Fruit fly (Drosophila melanogaster): ENCODE measurements around the gene betaTub97EF.

The betaTub97EF gene

DNA sequence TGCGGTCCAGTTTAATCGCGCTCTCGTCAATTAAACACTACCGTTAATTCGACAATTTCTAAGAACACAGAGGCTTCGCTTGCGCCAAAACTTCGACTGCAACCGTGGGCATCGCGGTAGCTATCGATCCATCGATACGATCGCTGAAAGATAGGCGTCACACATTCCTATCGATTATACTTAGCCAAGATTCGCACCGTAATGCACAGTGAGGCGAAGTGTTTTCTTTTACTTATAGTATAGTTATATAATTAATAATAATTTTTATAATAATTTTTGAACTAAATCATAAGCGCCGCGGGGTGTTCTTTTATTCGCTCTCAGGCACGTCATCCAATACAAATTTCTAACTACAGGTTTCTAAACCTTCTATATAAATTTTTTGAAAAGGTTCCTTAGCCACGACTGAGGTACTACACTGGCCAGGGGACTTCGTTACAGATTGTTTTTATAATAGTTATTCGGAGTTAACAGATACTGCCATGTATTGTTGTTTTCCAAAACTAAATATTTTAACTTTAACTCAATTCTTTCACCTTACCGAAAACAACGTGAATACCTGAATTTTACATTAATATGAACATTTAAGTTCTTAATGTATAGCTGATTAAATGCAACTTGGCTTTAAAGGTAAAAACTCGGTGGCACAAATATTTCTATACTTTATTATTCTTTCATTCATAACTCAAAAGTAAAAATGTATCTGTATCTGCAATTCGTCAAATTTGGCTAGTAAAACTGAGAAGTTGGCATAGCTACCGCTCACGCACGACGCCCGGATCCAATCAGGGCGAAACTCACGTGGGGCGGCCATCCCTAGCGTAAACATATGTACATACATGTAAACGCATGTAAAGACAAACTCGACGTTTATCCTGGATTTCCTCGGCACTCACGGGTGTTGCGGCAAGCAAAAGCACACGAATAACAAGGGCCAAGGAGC, 50.2 kb downstream of the betaTub97EF start, which contains the start of the genes NSD and BOD1 (continued):
- TF ChIP-seq tx (GFP tag; optimal IDR thresholded peaks at IDR 0.05) (no peak), CG10565 (GFP tag; optimal IDR thresholded peaks at IDR 0.05) (no peak)

DNA sequence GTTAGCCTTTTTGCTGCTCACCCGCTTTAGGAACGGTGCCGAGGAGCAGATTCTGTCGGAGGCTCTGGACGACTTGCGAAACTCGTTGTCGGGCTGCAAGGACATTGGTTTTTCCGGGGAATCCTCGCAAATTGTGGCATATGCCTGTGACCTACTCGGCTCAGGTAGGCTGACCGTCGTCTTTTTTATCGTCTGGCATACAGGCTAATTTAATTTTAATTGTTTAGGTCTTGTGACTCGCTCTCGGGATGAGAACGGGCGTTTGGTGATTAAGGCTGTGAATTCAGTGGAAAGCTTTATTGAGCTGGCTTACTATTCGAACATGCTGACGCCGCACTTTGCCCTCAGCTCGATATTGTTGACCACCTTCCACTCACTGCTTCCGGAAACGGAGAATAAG, 56.7 kb downstream of the betaTub97EF start:
- no peak for TF ChIP-seq HLH4C (GFP tag; IDR thresholded peaks at IDR 0.05; ENCODE audit: partially characterized antibody)
- TF ChIP-seq tll (GFP tag; optimal IDR thresholded peaks at IDR 0.05), result peak in 1 of 2 experiments; percentile 52
- TF ChIP-seq twi (tag; optimal IDR thresholded peaks at IDR 0.05), result peak; percentile 44
- peak; percentile 31 for TF ChIP-seq Neu2 (GFP tag; optimal IDR thresholded peaks at IDR 0.05; ENCODE audit: borderline replicate concordance)
- TF ChIP-seq zen (tag; optimal IDR thresholded peaks at IDR 0.05), result peak; percentile 98
- no peak for TF ChIP-seq CG16863 (GFP tag; optimal IDR thresholded peaks at IDR 0.05)

DNA sequence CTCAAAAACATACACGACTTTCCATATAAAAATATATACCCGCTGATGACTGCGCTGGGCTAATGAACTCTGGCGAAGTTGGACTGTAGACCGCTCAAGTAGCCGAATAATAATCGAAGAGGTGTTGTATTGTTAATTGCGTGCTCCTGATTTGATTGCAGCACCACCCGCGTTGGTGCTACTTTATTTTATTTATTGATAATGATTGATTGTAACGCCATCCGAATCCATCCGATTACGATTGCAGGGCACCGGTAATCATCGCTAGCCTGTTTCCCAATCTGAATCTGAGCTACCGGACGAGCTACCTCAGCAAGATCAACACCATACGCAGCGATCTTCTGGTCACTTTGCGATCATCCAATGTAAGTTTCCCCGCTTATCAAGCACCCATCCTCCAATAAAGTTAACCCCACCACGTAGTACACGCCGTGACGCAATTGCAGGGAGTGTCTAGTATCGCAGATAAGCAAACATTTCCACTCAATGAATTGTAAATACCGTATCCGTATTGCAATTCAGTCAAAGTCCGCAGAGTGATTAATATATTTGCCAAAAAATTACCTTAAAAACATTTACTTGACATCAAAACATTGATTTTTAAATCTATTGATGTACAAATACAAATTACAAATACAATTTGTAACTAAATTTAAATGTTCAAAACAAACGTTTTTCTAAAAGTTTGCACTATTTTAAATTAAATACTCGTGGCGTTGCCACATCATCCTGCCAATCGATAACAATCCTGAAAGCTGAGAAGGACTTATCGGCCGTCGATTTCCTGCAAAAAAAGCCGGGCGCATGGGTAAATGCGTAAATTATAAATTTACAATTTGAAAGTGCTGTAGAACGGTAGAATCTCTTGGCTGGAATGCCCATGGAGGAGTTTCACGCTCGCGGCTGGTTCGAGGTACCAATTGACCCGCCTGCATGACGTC, 58.9 kb downstream of the betaTub97EF start:
- no peak for TF ChIP-seq Kr (GFP tag; optimal IDR thresholded peaks at IDR 0.05)
- TF ChIP-seq amos (GFP tag; IDR thresholded peaks at IDR 0.05; ENCODE audit: partially characterized antibody), result 0 out of 2 replicates have a peak, but pooled peaks have one; percentile 9
- TF ChIP-seq Rfx (GFP tag; IDR thresholded peaks at IDR 0.05), result no peak
- no peak for TF ChIP-seq CG12219 (GFP tag; optimal IDR thresholded peaks at IDR 0.05)
- no peak for TF ChIP-seq Dbx (GFP tag; IDR thresholded peaks at IDR 0.05)
- no peak for TF ChIP-seq Lim3 (GFP tag; IDR thresholded peaks at IDR 0.05)
- TF ChIP-seq kni (GFP tag; optimal IDR thresholded peaks at IDR 0.05), result no peak
- peak; percentile 59 for TF ChIP-seq Dref (GFP tag; IDR thresholded peaks at IDR 0.05)
- TF ChIP-seq jumu (GFP tag; optimal IDR thresholded peaks at IDR 0.05), result no peak
- TF ChIP-seq CG34376 (GFP tag; optimal IDR thresholded peaks at IDR 0.05), result peak; percentile 63
- TF ChIP-seq Bteb2 (GFP tag; optimal IDR thresholded peaks at IDR 0.05), result no peak
- no peak for TF ChIP-seq Ada2b (GFP tag; IDR thresholded peaks at IDR 0.05)
- no peak for TF ChIP-seq sc (optimal IDR thresholded peaks at IDR 0.05)
- TF ChIP-seq sc (GFP tag; optimal IDR thresholded peaks at IDR 0.05), result no peak
- 0 out of 4 replicates have a peak, but pooled peaks have one; percentile 47 for TF ChIP-seq chinmo (GFP tag; IDR thresholded peaks at IDR 0.05; ENCODE audit: partially characterized antibody)
- no peak for TF ChIP-seq caup (GFP tag; optimal IDR thresholded peaks at IDR 0.05; ENCODE audit: severe bottlenecking)
- no peak for TF ChIP-seq pfk (GFP tag; optimal IDR thresholded peaks at IDR 0.05)
- no peak for TF ChIP-seq gsb (GFP tag; IDR thresholded peaks at IDR 0.05)
- no peak for TF ChIP-seq CG14710 (tag; optimal IDR thresholded peaks at IDR 0.05)
- TF ChIP-seq pho (GFP tag; optimal IDR thresholded peaks at IDR 0.05), result no peak
- TF ChIP-seq CG3995 (GFP tag; optimal IDR thresholded peaks at IDR 0.05), result no peak
- TF ChIP-seq CG4617 (GFP tag; optimal IDR thresholded peaks at IDR 0.05; ENCODE audit: borderline replicate concordance), result no peak
- no peak for TF ChIP-seq disco-r (GFP tag; optimal IDR thresholded peaks at IDR 0.05)
- TF ChIP-seq Bgb (GFP tag; IDR thresholded peaks at IDR 0.05; ENCODE audit: partially characterized antibody), result 0 out of 2 replicates have a peak, but pooled peaks have one; percentile 12
- no peak for TF ChIP-seq Ssrp (tag; optimal IDR thresholded peaks at IDR 0.05)
- no peak for TF ChIP-seq Doc3 (GFP tag; IDR thresholded peaks at IDR 0.05; ENCODE audit: partially characterized antibody)
- no peak for TF ChIP-seq YL-1 (GFP tag; optimal IDR thresholded peaks at IDR 0.05)
- TF ChIP-seq NFAT (GFP tag; IDR thresholded peaks at IDR 0.05), result no peak
- TF ChIP-seq Dll (GFP tag; IDR thresholded peaks at IDR 0.05; ENCODE audit: partially characterized antibody), result no peak
- TF ChIP-seq phol (tag; optimal IDR thresholded peaks at IDR 0.05), result no peak
- no peak for TF ChIP-seq CG30020 (tag; optimal IDR thresholded peaks at IDR 0.05)
- no peak for TF ChIP-seq CG10267 (tag; optimal IDR thresholded peaks at IDR 0.05)
- no peak for TF ChIP-seq ftz-f1 (GFP tag; optimal IDR thresholded peaks at IDR 0.05)
